Worm (Caenorhabditis elegans): ENCODE measurements around the gene C17F4.2.

The C17F4.2 gene

DNA sequence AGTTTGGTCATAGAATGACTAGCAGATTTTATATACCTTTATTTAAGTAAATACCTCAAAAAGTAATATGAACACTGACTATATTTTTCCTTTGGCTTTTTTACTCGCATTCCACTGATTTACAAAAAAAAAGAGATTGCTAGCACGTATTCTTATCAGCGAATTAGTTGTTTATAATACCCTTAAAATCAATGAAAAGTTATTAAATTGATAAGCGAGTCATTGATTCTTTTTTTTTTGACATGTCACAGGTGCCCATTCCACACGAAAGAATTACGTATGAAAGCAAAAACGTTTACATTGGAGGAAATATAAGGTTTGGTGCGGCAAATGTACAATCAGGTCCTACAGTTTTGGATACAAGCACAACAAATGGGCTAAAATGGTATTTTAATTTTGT is 46.7 kb downstream of the C17F4.2 start, which contains the start of gene btb-17:
btb-17 (plus strand) TSS at position 213 of the 400 bp plus-strand sequence.
- no peak for TF ChIP-seq him-1 (tag; optimal IDR thresholded peaks at IDR 0.05)
- no peak for TF ChIP-seq dao-5 (tag; optimal IDR thresholded peaks at IDR 0.05)
- TF ChIP-seq W03F9.2 (tag; optimal IDR thresholded peaks at IDR 0.05): no peak

DNA sequence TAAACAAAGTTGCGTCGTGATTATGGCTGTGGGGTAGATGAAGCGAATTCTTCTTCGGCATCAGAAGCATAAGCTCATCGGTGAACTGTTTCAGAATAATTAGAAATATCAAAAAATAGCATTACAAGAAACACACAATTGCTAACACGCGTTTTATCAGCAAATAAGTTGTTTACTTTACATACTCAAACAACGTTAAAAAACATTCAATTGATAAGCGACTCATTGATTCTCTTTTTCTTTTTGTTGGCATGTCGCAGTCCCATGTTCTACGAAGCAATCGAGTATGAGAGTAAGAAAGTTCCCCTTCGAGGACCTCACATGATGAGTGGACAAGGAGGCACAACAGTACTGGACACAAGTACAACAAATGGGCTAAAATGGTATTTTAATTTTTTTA is 48.2 kb downstream of the C17F4.2 start, which contains the start of gene btb-16:
btb-16 (plus strand) TSS at position 240 of the 400 bp plus-strand sequence.
- TF ChIP-seq him-1 (tag; optimal IDR thresholded peaks at IDR 0.05): no peak
- TF ChIP-seq dao-5 (tag; optimal IDR thresholded peaks at IDR 0.05): no peak
- no peak for TF ChIP-seq W03F9.2 (tag; optimal IDR thresholded peaks at IDR 0.05)

DNA sequence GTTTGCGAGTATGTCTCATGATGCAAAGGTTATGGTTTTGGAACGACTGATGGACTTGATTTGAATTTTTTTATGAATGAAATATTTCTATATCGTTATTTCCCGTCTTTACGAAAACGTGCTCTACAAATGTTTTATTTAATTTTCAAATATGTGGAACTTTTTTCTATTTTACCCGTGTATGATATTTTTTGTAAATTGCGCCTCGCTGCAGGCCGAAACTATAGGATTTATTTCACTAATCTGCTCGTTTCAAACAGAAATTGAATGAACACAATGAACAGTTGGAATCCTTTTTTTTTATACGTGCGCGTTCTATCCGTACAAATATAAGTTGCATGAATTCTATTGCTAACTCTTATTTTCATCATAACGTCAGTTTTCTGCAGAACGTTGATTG is 49.4 kb downstream of the C17F4.2 start, which contains the start of gene btb-18:
btb-18 (plus strand) TSS at position 301 of the 400 bp plus-strand sequence.
- TF ChIP-seq W03F9.2 (tag; optimal IDR thresholded peaks at IDR 0.05): no peak
